Worm (Caenorhabditis elegans) whole organism, young adult: ENCODE data around the gene E02C12.12.

Source experiments
- B0019.2 ChIP-seq: fragments of 200-800 bp; sonication (Bioruptor generic); conservative IDR thresholded peaks from 2 replicates; pipeline ENCODE4 v1.3.6; 2022; ENCODE audit warnings: missing genetic modification reagents, missing genetic modification characterization, missing compliant biosample characterization
- C06A6.2 ChIP-seq: fragments of 200-800 bp; sonication (Bioruptor generic); conservative IDR thresholded peaks from 2 replicates; pipeline ENCODE4 v1.3.6; 2022; ENCODE audit warnings: missing genetic modification characterization, missing compliant biosample characterization
- C17E4.6 ChIP-seq: fragments of 200-800 bp; sonication (Bioruptor generic); IDR thresholded peaks from 2 replicates; pipeline ENCODE4 v1.3.6; 2022; ENCODE audit warnings: missing genetic modification reagents, missing genetic modification characterization, missing compliant biosample characterization
- F10E7.11 ChIP-seq: sonication (generic microtip); optimal IDR thresholded peaks from 2 replicates; lab custom pipeline; 2017; ENCODE audit warnings: mild to moderate bottlenecking, missing genetic modification characterization, moderate library complexity, missing compliant biosample characterization
- F33H1.4 ChIP-seq: fragments of 200-800 bp; sonication (Bioruptor generic); IDR thresholded peaks from 2 replicates; pipeline ENCODE4 v1.3.6; 2022; ENCODE audit warnings: missing genetic modification reagents, missing genetic modification characterization, missing compliant biosample characterization
- F49E8.2 ChIP-seq: sonication (generic microtip); optimal IDR thresholded peaks from 3 replicates; lab custom pipeline; 2017; ENCODE audit warnings: missing genetic modification characterization, mild to moderate bottlenecking, missing compliant biosample characterization, antibody characterized with exemption, moderate library complexity; ENCODE audit not compliant: insufficient read depth
- F57A8.1 ChIP-seq: fragments of 200-800 bp; sonication (Bioruptor generic); optimal IDR thresholded peaks from 2 replicates; lab custom pipeline; 2018; ENCODE audit warnings: mild to moderate bottlenecking, missing genetic modification characterization, moderate library complexity, missing compliant biosample characterization
- T26A5.8 ChIP-seq: sonication (generic microtip); optimal IDR thresholded peaks from 2 replicates; lab custom pipeline; 2016; ENCODE audit warnings: missing genetic modification characterization, missing compliant biosample characterization
- ZK185.1 ChIP-seq: sonication (generic microtip); optimal IDR thresholded peaks from 2 replicates; lab custom pipeline; 2016; ENCODE audit warnings: mild to moderate bottlenecking, missing genetic modification characterization, missing compliant biosample characterization; ENCODE audit not compliant: poor library complexity, severe bottlenecking
- ama-1 ChIP-seq, 3 experiments: fragments of 150-350 bp in 1 of 3; sonication (generic microtip) in 2 of 3; optimal IDR thresholded peaks; 2 replicates each; lab custom pipeline; 2014 to 2018; ENCODE audit warnings: missing biosample characterization in 2 of 3, missing genetic modification characterization in 2 of 3, missing genetic modification reagents in 2 of 3
- aptf-2 ChIP-seq: fragments of 200-800 bp; sonication (Bioruptor generic); conservative IDR thresholded peaks from 2 replicates; pipeline ENCODE4 v1.3.6; 2022; ENCODE audit warnings: missing genetic modification reagents, missing genetic modification characterization, missing compliant biosample characterization
- attf-6 ChIP-seq: fragments of 200-800 bp; sonication (Bioruptor generic); IDR thresholded peaks from 2 replicates; pipeline ENCODE4 v1.3.6; 2022; ENCODE audit warnings: missing genetic modification reagents, missing genetic modification characterization, missing compliant biosample characterization
- bed-2 ChIP-seq: fragments of 200-800 bp; sonication (Bioruptor generic); IDR thresholded peaks from 2 replicates; pipeline ENCODE4 v1.3.6; 2022; ENCODE audit warnings: missing genetic modification reagents, missing genetic modification characterization, missing compliant biosample characterization
- ccch-3 ChIP-seq: fragments of 200-800 bp; sonication (Bioruptor generic); optimal IDR thresholded peaks from 2 replicates; lab custom pipeline; 2018; ENCODE audit warnings: mild to moderate bottlenecking, missing genetic modification characterization, missing compliant biosample characterization
- cebp-2 ChIP-seq: fragments of 200-800 bp; sonication (Bioruptor generic); IDR thresholded peaks from 2 replicates; pipeline ENCODE4 v1.3.6; 2022; ENCODE audit warnings: missing genetic modification characterization, missing compliant biosample characterization
- ceh-100 ChIP-seq: fragments of 200-800 bp; sonication (Bioruptor generic); IDR thresholded peaks from 2 replicates; pipeline ENCODE4 v1.3.6; 2022; ENCODE audit warnings: missing genetic modification reagents, missing genetic modification characterization, missing compliant biosample characterization
- ceh-79 ChIP-seq: sonication (generic microtip); optimal IDR thresholded peaks from 2 replicates; lab custom pipeline; 2017; ENCODE audit warnings: mild to moderate bottlenecking, missing genetic modification characterization, missing compliant biosample characterization
- dpff-1 ChIP-seq: sonication (generic microtip); optimal IDR thresholded peaks from 2 replicates; lab custom pipeline; 2017; ENCODE audit warnings: mild to moderate bottlenecking, missing genetic modification characterization, missing compliant biosample characterization
- dpl-1 ChIP-seq: fragments of 150-350 bp; optimal IDR thresholded peaks from 2 replicates; lab custom pipeline; 2014; ENCODE audit warnings: missing biosample characterization, missing genetic modification reagents, missing genetic modification characterization
- efl-1 ChIP-seq: fragments of 150-350 bp; optimal IDR thresholded peaks from 2 replicates; lab custom pipeline; 2014; ENCODE audit warnings: missing biosample characterization, missing genetic modification reagents, missing genetic modification characterization
- egl-44 ChIP-seq: fragments of 200-800 bp; sonication (Bioruptor generic); IDR thresholded peaks from 2 replicates; pipeline ENCODE4 v1.3.6; 2022; ENCODE audit warnings: missing genetic modification reagents, missing genetic modification characterization, missing compliant biosample characterization
- egrh-3 ChIP-seq: fragments of 200-800 bp; sonication (Bioruptor generic); IDR thresholded peaks from 2 replicates; pipeline ENCODE4 v1.3.6; 2022; ENCODE audit warnings: missing genetic modification reagents, missing genetic modification characterization, missing compliant biosample characterization
- hlh-12 ChIP-seq: sonication (generic microtip); optimal IDR thresholded peaks from 2 replicates; lab custom pipeline; 2016; ENCODE audit warnings: missing genetic modification characterization, missing compliant biosample characterization
- hrde-1 ChIP-seq: sonication (generic microtip); optimal IDR thresholded peaks from 2 replicates; lab custom pipeline; 2016; ENCODE audit warnings: missing genetic modification characterization, mild to moderate bottlenecking, missing compliant biosample characterization, moderate library complexity, missing genotype, missing genetic modification reagents, borderline replicate concordance
- lin-26 ChIP-seq: fragments of 200-800 bp; sonication (Bioruptor generic); IDR thresholded peaks from 2 replicates; pipeline ENCODE4 v1.3.6; 2022; ENCODE audit warnings: missing genetic modification reagents, missing genetic modification characterization, missing compliant biosample characterization
- lin-54 ChIP-seq: fragments of 200-800 bp; sonication (Bioruptor generic); optimal IDR thresholded peaks from 2 replicates; lab custom pipeline; 2018; ENCODE audit warnings: mild to moderate bottlenecking, missing genetic modification characterization, missing compliant biosample characterization
- lir-1 ChIP-seq: fragments of 200-800 bp; sonication (Bioruptor generic); conservative IDR thresholded peaks from 2 replicates; pipeline ENCODE4 v1.3.6; 2022; ENCODE audit warnings: missing genetic modification reagents, missing genetic modification characterization, missing compliant biosample characterization
- lsl-1 ChIP-seq: fragments of 200-800 bp; sonication (Bioruptor generic); optimal IDR thresholded peaks from 2 replicates; lab custom pipeline; 2018; ENCODE audit warnings: mild to moderate bottlenecking, missing genetic modification characterization, moderate library complexity, missing compliant biosample characterization
- madf-3 ChIP-seq: fragments of 200-800 bp; sonication (Bioruptor generic); IDR thresholded peaks from 2 replicates; pipeline ENCODE4 v1.3.6; 2022; ENCODE audit warnings: missing genetic modification reagents, missing genetic modification characterization, missing compliant biosample characterization
- madf-6 ChIP-seq: fragments of 200-800 bp; sonication (Bioruptor generic); IDR thresholded peaks from 2 replicates; pipeline ENCODE4 v1.3.6; 2022; ENCODE audit warnings: missing genetic modification reagents, missing genetic modification characterization, missing compliant biosample characterization
- mxl-1 ChIP-seq: sonication (generic microtip); optimal IDR thresholded peaks from 2 replicates; lab custom pipeline; 2016; ENCODE audit warnings: missing genetic modification characterization, missing compliant biosample characterization
- nfya-2 ChIP-seq: fragments of 200-800 bp; sonication (Bioruptor generic); IDR thresholded peaks from 2 replicates; pipeline ENCODE4 v1.3.6; 2022; ENCODE audit warnings: missing genetic modification reagents, missing genetic modification characterization, missing compliant biosample characterization
- nfyb-1 ChIP-seq: fragments of 200-800 bp; sonication (Bioruptor generic); IDR thresholded peaks from 2 replicates; pipeline ENCODE4 v1.3.6; 2022; ENCODE audit warnings: missing genetic modification reagents, missing genetic modification characterization, missing compliant biosample characterization
- nhr-179 ChIP-seq: sonication (generic microtip); optimal IDR thresholded peaks from 2 replicates; lab custom pipeline; 2016; ENCODE audit warnings: mild to moderate bottlenecking, missing genetic modification characterization, missing compliant biosample characterization
- nhr-27 ChIP-seq: fragments of 200-800 bp; sonication (Bioruptor generic); optimal IDR thresholded peaks from 2 replicates; lab custom pipeline; 2018; ENCODE audit warnings: mild to moderate bottlenecking, missing genetic modification characterization, moderate library complexity, missing compliant biosample characterization
- nhr-80 ChIP-seq: sonication (generic microtip); optimal IDR thresholded peaks from 2 replicates; lab custom pipeline; 2016; ENCODE audit warnings: missing genetic modification characterization, missing compliant biosample characterization
- rec-8 ChIP-seq, 2 experiments: sonication (generic microtip); optimal IDR thresholded peaks; 2 replicates each; lab custom pipeline; 2016; ENCODE audit warnings: mild to moderate bottlenecking in 2 of 2, missing genetic modification characterization in 2 of 2, missing genetic modification reagents in 2 of 2, missing genotype in 2 of 2, missing biosample characterization in 1 of 2, missing compliant biosample characterization in 1 of 2, moderate library complexity in 1 of 2
- snpc-1.1 ChIP-seq: sonication (generic microtip); optimal IDR thresholded peaks from 2 replicates; lab custom pipeline; 2017; ENCODE audit warnings: missing genetic modification characterization, mild to moderate bottlenecking, missing compliant biosample characterization, antibody characterized with exemption, moderate library complexity, missing genotype, missing genetic modification reagents; ENCODE audit not compliant: insufficient read depth
- snpc-1.3 ChIP-seq: sonication (generic microtip); optimal IDR thresholded peaks from 2 replicates; lab custom pipeline; 2017; ENCODE audit warnings: missing genetic modification characterization, mild to moderate bottlenecking, missing compliant biosample characterization, antibody characterized with exemption, moderate library complexity, missing genotype, missing genetic modification reagents; ENCODE audit not compliant: insufficient read depth
- snpc-3.4 ChIP-seq: sonication (generic microtip); optimal IDR thresholded peaks from 2 replicates; lab custom pipeline; 2017; ENCODE audit warnings: missing genetic modification characterization, mild to moderate bottlenecking, missing compliant biosample characterization, antibody characterized with exemption, moderate library complexity, missing genotype, missing genetic modification reagents
- sptf-2 ChIP-seq: fragments of 200-800 bp; sonication (Bioruptor generic); optimal IDR thresholded peaks from 2 replicates; lab custom pipeline; 2018; ENCODE audit warnings: mild to moderate bottlenecking, missing genetic modification characterization, missing compliant biosample characterization
- unc-62 ChIP-seq: fragments of 150-350 bp; optimal IDR thresholded peaks from 2 replicates; lab custom pipeline; 2014; ENCODE audit warnings: missing biosample characterization, missing genetic modification reagents, missing genetic modification characterization
- xnd-1 ChIP-seq: sonication (generic microtip); optimal IDR thresholded peaks from 2 replicates; lab custom pipeline; 2016; ENCODE audit warnings: missing genotype, missing genetic modification reagents, missing genetic modification characterization, missing compliant biosample characterization
- zim-3 ChIP-seq: sonication (generic microtip); optimal IDR thresholded peaks from 2 replicates; lab custom pipeline; 2017; ENCODE audit warnings: mild to moderate bottlenecking, missing genetic modification characterization, moderate library complexity, missing compliant biosample characterization
- ztf-25 ChIP-seq: fragments of 200-800 bp; sonication (Bioruptor generic); IDR thresholded peaks from 2 replicates; pipeline ENCODE4 v1.3.6; 2022; ENCODE audit warnings: missing genetic modification reagents, missing genetic modification characterization, missing compliant biosample characterization
- ztf-28 ChIP-seq: fragments of 200-800 bp; sonication (Bioruptor generic); IDR thresholded peaks from 2 replicates; pipeline ENCODE4 v1.3.6; 2022; ENCODE audit warnings: missing genetic modification reagents, missing genetic modification characterization, missing compliant biosample characterization
- ztf-3 ChIP-seq: fragments of 200-800 bp; sonication (Bioruptor generic); optimal IDR thresholded peaks from 2 replicates; lab custom pipeline; 2018; ENCODE audit warnings: mild to moderate bottlenecking, missing genetic modification characterization, missing compliant biosample characterization
- ztf-6 ChIP-seq: fragments of 200-800 bp; sonication (Bioruptor generic); IDR thresholded peaks from 2 replicates; pipeline ENCODE4 v1.3.6; 2022; ENCODE audit warnings: missing genetic modification reagents, missing genetic modification characterization, missing compliant biosample characterization

The E02C12.12 gene

ce11 chrV:9340318-9340717, 41.8 kb downstream of the E02C12.12 start (continued):
- TF ChIP-seq B0019.2 (GFP tag; lab: Robert Waterston, UW), result peak; percentile 32; the same call in 1 of the 2 replicates
- TF ChIP-seq zim-3 (tag; lab: Kevin White, UChicago), result no peak
- no peak for TF ChIP-seq snpc-1.1 (tag; lab: Kevin White, UChicago)
- no peak for TF ChIP-seq sptf-2 (GFP tag; lab: Kevin White, UChicago)
- TF ChIP-seq bed-2 (GFP tag; lab: Robert Waterston, UW), result no peak
- no peak for TF ChIP-seq ccch-3 (GFP tag; lab: Kevin White, UChicago)
- TF ChIP-seq C17E4.6 (GFP tag; lab: Robert Waterston, UW), result peak; percentile 54; the same call in 1 of the 2 replicates
- no peak for TF ChIP-seq lsl-1
- no peak for TF ChIP-seq xnd-1 (tag; lab: Kevin White, UChicago)
- TF ChIP-seq dpff-1 (tag; lab: Kevin White, UChicago), result no peak
- no peak for TF ChIP-seq dpl-1 (GFP tag; lab: Kevin White, UChicago)
- TF ChIP-seq nfyb-1 (GFP tag; lab: Robert Waterston, UW), result peak; percentile 86
- no peak for TF ChIP-seq ZK185.1 (tag; lab: Kevin White, UChicago)
- peak; percentile 28; the same call in 1 of the 2 replicates for TF ChIP-seq ztf-28 (GFP tag; lab: Robert Waterston, UW)
- TF ChIP-seq ceh-79, result peak; percentile 52
- no peak for TF ChIP-seq efl-1 (GFP tag; lab: Kevin White, UChicago)
- TF ChIP-seq nfya-2, result peak; percentile 81
- TF ChIP-seq hrde-1 (tag; lab: Kevin White, UChicago), result no peak
- TF ChIP-seq snpc-3.4, result no peak
- peak; percentile 70; the same call in 1 of the 2 replicates for TF ChIP-seq ztf-25
- no peak for TF ChIP-seq nhr-80
- TF ChIP-seq unc-62, result no peak
- no peak for TF ChIP-seq nhr-27 (tag; lab: Kevin White, UChicago)
- TF ChIP-seq ceh-100 (GFP tag; lab: Robert Waterston, UW), result peak; percentile 72
- TF ChIP-seq F49E8.2 (tag; lab: Kevin White, UChicago), result peak; percentile 37
- TF ChIP-seq ztf-3 (GFP tag; lab: Kevin White, UChicago), result no peak
- TF ChIP-seq egl-44 (GFP tag; lab: Robert Waterston, UW), result peak; percentile 72; the same call in 1 of the 2 replicates
- TF ChIP-seq F57A8.1 (GFP tag; lab: Kevin White, UChicago), result no peak
- TF ChIP-seq madf-6 (GFP tag; lab: Robert Waterston, UW), result peak; percentile 61
- TF ChIP-seq T26A5.8 (tag; lab: Kevin White, UChicago), result no peak
- TF ChIP-seq aptf-2 (GFP tag; lab: Robert Waterston, UW), result 0 out of 2 replicates have a peak, but pooled peaks have one; percentile 27
- TF ChIP-seq cebp-2, result peak; percentile 97
- no peak for TF ChIP-seq rec-8 (tag; optimal IDR thresholded peaks at IDR 0.05; lab: Kevin White, UChicago)
- TF ChIP-seq snpc-1.3 (tag; lab: Kevin White, UChicago), result no peak
- TF ChIP-seq lir-1 (GFP tag; lab: Robert Waterston, UW), result no peak
- peak; percentile 80 for TF ChIP-seq madf-3 (GFP tag; lab: Robert Waterston, UW)
- TF ChIP-seq egrh-3 (GFP tag; lab: Robert Waterston, UW), result no peak
- TF ChIP-seq F33H1.4 (GFP tag; lab: Robert Waterston, UW), result no peak
- no peak for TF ChIP-seq ama-1 (optimal IDR thresholded peaks at IDR 0.05; lab: Kevin White, UChicago)
- TF ChIP-seq ama-1 (GFP tag; optimal IDR thresholded peaks at IDR 0.05; lab: Kevin White, UChicago), result no peak
- TF ChIP-seq nhr-179 (tag; lab: Kevin White, UChicago), result no peak
- TF ChIP-seq hlh-12 (tag; lab: Kevin White, UChicago), result no peak
- no peak for TF ChIP-seq F10E7.11 (tag; lab: Kevin White, UChicago)
- TF ChIP-seq attf-6 (GFP tag; lab: Robert Waterston, UW), result 0 out of 2 replicates have a peak, but pooled peaks have one; percentile 42
- TF ChIP-seq ztf-6 (GFP tag; lab: Robert Waterston, UW), result no peak
- TF ChIP-seq lin-26 (GFP tag; lab: Robert Waterston, UW), result peak; percentile 45
- TF ChIP-seq C06A6.2 (GFP tag; lab: Robert Waterston, UW), result peak; percentile 80
- TF ChIP-seq lin-54 (GFP tag; lab: Kevin White, UChicago), result no peak
- TF ChIP-seq mxl-1 (tag; lab: Kevin White, UChicago), result peak; percentile 23
